Worm (Caenorhabditis elegans) whole organism, young adult: ENCODE measurements around the gene zyg-9.

ENCODE experiments used
- B0019.2 ChIP-seq: fragments of 200-800 bp; sonication (Bioruptor generic); conservative IDR thresholded peaks from 2 replicates; pipeline ENCODE4 v1.3.6; 2022; ENCODE audit warnings: missing genetic modification reagents, missing genetic modification characterization, missing compliant biosample characterization
- C06A6.2 ChIP-seq: fragments of 200-800 bp; sonication (Bioruptor generic); conservative IDR thresholded peaks from 2 replicates; pipeline ENCODE4 v1.3.6; 2022; ENCODE audit warnings: missing genetic modification characterization, missing compliant biosample characterization
- F23B12.7 ChIP-seq: sonication (generic microtip); optimal IDR thresholded peaks from 2 replicates; lab custom pipeline; 2017; ENCODE audit warnings: missing genetic modification characterization, mild to moderate bottlenecking, missing compliant biosample characterization, antibody characterized with exemption, moderate library complexity; ENCODE audit not compliant: insufficient read depth
- F39B2.1 ChIP-seq: fragments of 200-800 bp; sonication (Bioruptor generic); IDR thresholded peaks from 2 replicates; pipeline ENCODE4 v1.3.6; 2022; ENCODE audit warnings: missing genetic modification reagents, missing genetic modification characterization, missing compliant biosample characterization
- F52B5.7 ChIP-seq: sonication (generic microtip); optimal IDR thresholded peaks from 2 replicates; lab custom pipeline; 2016; ENCODE audit warnings: mild to moderate bottlenecking, missing genetic modification characterization, missing compliant biosample characterization
- F55B11.4 ChIP-seq: sonication (generic microtip); optimal IDR thresholded peaks from 2 replicates; lab custom pipeline; 2016; ENCODE audit warnings: missing compliant biosample characterization, missing genetic modification characterization, borderline replicate concordance; ENCODE audit not compliant: insufficient read depth
- F57C9.4 ChIP-seq: sonication (generic microtip); optimal IDR thresholded peaks from 2 replicates; lab custom pipeline; 2017; ENCODE audit warnings: mild to moderate bottlenecking, missing genetic modification characterization, missing compliant biosample characterization
- T07F8.4 ChIP-seq: sonication (generic microtip); optimal IDR thresholded peaks from 2 replicates; lab custom pipeline; 2016; ENCODE audit warnings: mild to moderate bottlenecking, missing genetic modification characterization, moderate library complexity, missing compliant biosample characterization
- Y79H2A.3 ChIP-seq: fragments of 200-800 bp; sonication (Bioruptor generic); conservative IDR thresholded peaks from 2 replicates; pipeline ENCODE4 v1.3.6; 2022; ENCODE audit warnings: missing genetic modification reagents, missing genetic modification characterization, missing compliant biosample characterization
- ama-1 ChIP-seq, 3 experiments: fragments of 150-350 bp in 1 of 3; sonication (generic microtip) in 2 of 3; optimal IDR thresholded peaks; 2 replicates each; lab custom pipeline; 2014 to 2018; ENCODE audit warnings: missing biosample characterization in 2 of 3, missing genetic modification characterization in 2 of 3, missing genetic modification reagents in 2 of 3
- aptf-2 ChIP-seq: fragments of 200-800 bp; sonication (Bioruptor generic); conservative IDR thresholded peaks from 2 replicates; pipeline ENCODE4 v1.3.6; 2022; ENCODE audit warnings: missing genetic modification reagents, missing genetic modification characterization, missing compliant biosample characterization
- athp-1 ChIP-seq: sonication (generic microtip); optimal IDR thresholded peaks from 2 replicates; lab custom pipeline; 2017; ENCODE audit warnings: mild to moderate bottlenecking, missing genetic modification characterization, missing compliant biosample characterization
- ccch-3 ChIP-seq: fragments of 200-800 bp; sonication (Bioruptor generic); optimal IDR thresholded peaks from 2 replicates; lab custom pipeline; 2018; ENCODE audit warnings: mild to moderate bottlenecking, missing genetic modification characterization, missing compliant biosample characterization
- ceh-40 ChIP-seq: fragments of 200-800 bp; sonication (Bioruptor generic); IDR thresholded peaks from 2 replicates; pipeline ENCODE4 v1.3.6; 2022; ENCODE audit warnings: missing genetic modification characterization, missing compliant biosample characterization
- dpl-1 ChIP-seq: fragments of 150-350 bp; optimal IDR thresholded peaks from 2 replicates; lab custom pipeline; 2014; ENCODE audit warnings: missing biosample characterization, missing genetic modification reagents, missing genetic modification characterization
- egl-44 ChIP-seq: fragments of 200-800 bp; sonication (Bioruptor generic); IDR thresholded peaks from 2 replicates; pipeline ENCODE4 v1.3.6; 2022; ENCODE audit warnings: missing genetic modification reagents, missing genetic modification characterization, missing compliant biosample characterization
- ekl-4 ChIP-seq: fragments of 200-800 bp; sonication (Bioruptor generic); IDR thresholded peaks from 2 replicates; pipeline ENCODE4 v1.3.6; 2022; ENCODE audit warnings: missing genetic modification reagents, missing genetic modification characterization, missing compliant biosample characterization
- hlh-26 ChIP-seq: fragments of 200-800 bp; sonication (Bioruptor generic); conservative IDR thresholded peaks from 2 replicates; pipeline ENCODE4 v1.3.6; 2022; ENCODE audit warnings: missing genetic modification reagents, missing genetic modification characterization, missing compliant biosample characterization
- hsf-1 ChIP-seq: fragments of 200-800 bp; sonication (Bioruptor generic); IDR thresholded peaks from 2 replicates; pipeline ENCODE4 v1.3.6; 2022; ENCODE audit warnings: missing genetic modification reagents, missing genetic modification characterization, missing compliant biosample characterization
- lin-35 ChIP-seq, 3 experiments: fragments of 150-350 bp in 2 of 3; sonication (generic microtip) in 1 of 3; optimal IDR thresholded peaks; 2 replicates each; lab custom pipeline; 2014 to 2018; ENCODE audit warnings: missing biosample characterization in 3 of 3, missing genetic modification characterization in 3 of 3, missing genetic modification reagents in 3 of 3
- lir-1 ChIP-seq: fragments of 200-800 bp; sonication (Bioruptor generic); conservative IDR thresholded peaks from 2 replicates; pipeline ENCODE4 v1.3.6; 2022; ENCODE audit warnings: missing genetic modification reagents, missing genetic modification characterization, missing compliant biosample characterization
- lsy-27 ChIP-seq: sonication (generic microtip); optimal IDR thresholded peaks from 2 replicates; lab custom pipeline; 2017; ENCODE audit warnings: missing genetic modification characterization, mild to moderate bottlenecking, missing compliant biosample characterization, antibody characterized with exemption, missing genotype, borderline replicate concordance; ENCODE audit not compliant: insufficient read depth
- mel-28 ChIP-seq: sonication (generic microtip); optimal IDR thresholded peaks from 2 replicates; lab custom pipeline; 2016; ENCODE audit warnings: borderline replicate concordance, mild to moderate bottlenecking, missing genetic modification characterization, missing compliant biosample characterization
- nfya-1 ChIP-seq: sonication (generic microtip); optimal IDR thresholded peaks from 2 replicates; lab custom pipeline; 2017; ENCODE audit warnings: antibody characterized with exemption, missing compliant biosample characterization, missing genetic modification characterization, borderline replicate concordance; ENCODE audit not compliant: insufficient read depth
- nhr-179 ChIP-seq: sonication (generic microtip); optimal IDR thresholded peaks from 2 replicates; lab custom pipeline; 2016; ENCODE audit warnings: mild to moderate bottlenecking, missing genetic modification characterization, missing compliant biosample characterization
- nhr-80 ChIP-seq: sonication (generic microtip); optimal IDR thresholded peaks from 2 replicates; lab custom pipeline; 2016; ENCODE audit warnings: missing genetic modification characterization, missing compliant biosample characterization
- nhr-90 ChIP-seq: sonication (generic microtip); optimal IDR thresholded peaks from 2 replicates; lab custom pipeline; 2016; ENCODE audit warnings: missing genotype, mild to moderate bottlenecking, missing genetic modification characterization, missing compliant biosample characterization
- sdz-38 ChIP-seq: sonication (generic microtip); optimal IDR thresholded peaks from 2 replicates; lab custom pipeline; 2016; ENCODE audit warnings: missing genotype, missing genetic modification characterization, missing compliant biosample characterization
- sea-2 ChIP-seq: fragments of 200-800 bp; sonication (Bioruptor generic); IDR thresholded peaks from 2 replicates; pipeline ENCODE4 v1.3.6; 2022; ENCODE audit warnings: missing genetic modification characterization, missing compliant biosample characterization
- snpc-1.3 ChIP-seq: sonication (generic microtip); optimal IDR thresholded peaks from 2 replicates; lab custom pipeline; 2017; ENCODE audit warnings: missing genetic modification characterization, mild to moderate bottlenecking, missing compliant biosample characterization, antibody characterized with exemption, moderate library complexity, missing genotype, missing genetic modification reagents; ENCODE audit not compliant: insufficient read depth
- somi-1 ChIP-seq: fragments of 200-800 bp; sonication (Bioruptor generic); optimal IDR thresholded peaks from 2 replicates; lab custom pipeline; 2018; ENCODE audit warnings: mild to moderate bottlenecking, missing genetic modification characterization, missing compliant biosample characterization
- ztf-25 ChIP-seq: fragments of 200-800 bp; sonication (Bioruptor generic); IDR thresholded peaks from 2 replicates; pipeline ENCODE4 v1.3.6; 2022; ENCODE audit warnings: missing genetic modification reagents, missing genetic modification characterization, missing compliant biosample characterization
- ztf-26 ChIP-seq: sonication (generic microtip); optimal IDR thresholded peaks from 2 replicates; lab custom pipeline; 2017; ENCODE audit warnings: missing genetic modification characterization, missing compliant biosample characterization
- ztf-6 ChIP-seq: fragments of 200-800 bp; sonication (Bioruptor generic); IDR thresholded peaks from 2 replicates; pipeline ENCODE4 v1.3.6; 2022; ENCODE audit warnings: missing genetic modification reagents, missing genetic modification characterization, missing compliant biosample characterization

zyg-9 gene

DNA sequence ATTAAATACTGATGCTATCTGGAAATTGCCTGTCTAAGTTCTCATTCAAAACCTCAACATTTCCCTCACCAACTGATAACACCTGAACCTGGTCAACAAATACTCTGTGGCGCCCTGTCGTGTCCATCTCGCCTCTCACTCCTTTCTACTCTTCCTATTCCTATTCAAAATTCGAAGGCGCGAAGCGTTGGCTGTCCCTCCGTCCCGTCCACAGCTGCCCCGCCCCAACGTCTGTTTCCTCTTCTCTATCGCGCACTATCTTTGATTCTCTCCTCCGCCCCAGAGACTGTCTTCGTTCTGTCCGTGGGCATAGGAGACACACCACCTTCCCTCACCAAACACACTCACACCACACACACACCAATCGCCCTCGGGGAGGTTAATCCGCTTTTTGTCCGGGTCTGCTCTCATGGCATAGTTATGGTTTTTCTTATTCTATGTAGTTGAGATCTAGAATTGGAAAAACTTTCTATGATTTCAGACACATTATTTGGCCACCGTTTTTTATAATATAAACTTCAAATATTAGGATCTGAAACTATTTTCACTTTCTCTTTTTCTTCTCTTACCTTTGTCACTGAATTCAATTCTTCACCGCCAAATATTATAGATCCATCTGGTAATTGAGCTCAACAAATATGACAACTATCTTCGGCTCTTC is 45.4 kb upstream of the zyg-9 start, which contains the start of gene efl-3:
TSS of gene efl-3 (plus strand) at position 611 of the 661 bp plus-strand sequence.
- TF ChIP-seq mel-28 (tag; lab: Kevin White, UChicago) (no peak), F52B5.7 (tag; lab: Kevin White, UChicago) (no peak), ekl-4 (no peak), snpc-1.3 (no peak), lin-35 (GFP tag; optimal IDR thresholded peaks at IDR 0.05; lab: Kevin White, UChicago) (no peak), nhr-80 (tag; lab: Kevin White, UChicago) (peak; percentile 74)

DNA sequence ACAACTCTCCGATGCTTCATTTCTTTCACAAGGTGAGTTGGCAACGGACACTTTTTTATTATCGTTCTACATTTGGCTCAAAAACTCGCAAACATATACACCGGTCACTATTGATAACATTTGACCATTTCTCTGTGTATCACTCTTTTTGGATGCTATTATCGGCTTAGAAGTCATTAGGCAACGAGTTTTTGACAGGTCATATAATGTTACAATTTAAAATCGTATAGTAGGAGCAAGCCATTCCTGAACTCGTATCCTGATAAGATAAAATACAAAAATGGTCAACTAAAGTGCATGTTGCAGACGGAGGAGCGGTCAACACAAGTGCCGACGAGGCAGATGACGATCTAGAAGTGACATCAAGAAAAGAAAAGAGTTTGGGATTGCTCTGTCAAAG is 44.7 kb upstream of the zyg-9 start:
- TF ChIP-seq sea-2 (GFP tag; lab: Robert Waterston, UW) = no peak
- no peak for TF ChIP-seq C06A6.2 (GFP tag; lab: Robert Waterston, UW)
- no peak for TF ChIP-seq nhr-90 (tag; lab: Kevin White, UChicago)
- TF ChIP-seq nhr-179 (tag; lab: Kevin White, UChicago) = no peak
- peak; percentile 0 for TF ChIP-seq nhr-80 (tag; lab: Kevin White, UChicago)
- TF ChIP-seq ztf-25 (GFP tag; lab: Robert Waterston, UW) = no peak

DNA sequence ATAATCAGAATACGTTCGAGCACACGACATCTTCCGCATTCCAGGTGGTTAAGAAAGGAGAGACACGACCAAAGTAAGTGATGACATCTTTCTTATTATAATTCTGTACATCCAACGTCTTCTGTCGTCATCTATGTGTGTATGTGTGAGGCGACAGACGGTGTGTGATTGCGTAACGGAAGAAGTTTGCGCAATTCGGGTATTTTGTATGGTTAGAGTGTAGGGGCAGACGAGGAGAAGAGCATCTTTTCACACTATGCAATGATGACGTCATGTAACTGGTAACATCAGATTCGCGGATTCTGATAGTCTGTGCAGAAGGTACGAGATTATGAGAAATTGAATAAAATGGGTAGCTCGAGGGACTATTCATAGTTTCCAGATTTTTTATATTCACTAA is 42.6 kb upstream of the zyg-9 start:
- no peak for TF ChIP-seq ztf-6
- TF ChIP-seq Y79H2A.3 (GFP tag; lab: Robert Waterston, UW) = no peak
- TF ChIP-seq F55B11.4 (tag; lab: Kevin White, UChicago) = no peak
- TF ChIP-seq F39B2.1 (GFP tag; lab: Robert Waterston, UW) = no peak
- no peak for TF ChIP-seq hlh-26
- no peak for TF ChIP-seq B0019.2 (GFP tag; lab: Robert Waterston, UW)
- no peak for TF ChIP-seq ztf-26 (tag; lab: Kevin White, UChicago)
- TF ChIP-seq athp-1 (tag; lab: Kevin White, UChicago) = no peak
- no peak for TF ChIP-seq ceh-40 (GFP tag; lab: Robert Waterston, UW)
- TF ChIP-seq egl-44 = no peak
- no peak for TF ChIP-seq F23B12.7 (tag; lab: Kevin White, UChicago)

DNA sequence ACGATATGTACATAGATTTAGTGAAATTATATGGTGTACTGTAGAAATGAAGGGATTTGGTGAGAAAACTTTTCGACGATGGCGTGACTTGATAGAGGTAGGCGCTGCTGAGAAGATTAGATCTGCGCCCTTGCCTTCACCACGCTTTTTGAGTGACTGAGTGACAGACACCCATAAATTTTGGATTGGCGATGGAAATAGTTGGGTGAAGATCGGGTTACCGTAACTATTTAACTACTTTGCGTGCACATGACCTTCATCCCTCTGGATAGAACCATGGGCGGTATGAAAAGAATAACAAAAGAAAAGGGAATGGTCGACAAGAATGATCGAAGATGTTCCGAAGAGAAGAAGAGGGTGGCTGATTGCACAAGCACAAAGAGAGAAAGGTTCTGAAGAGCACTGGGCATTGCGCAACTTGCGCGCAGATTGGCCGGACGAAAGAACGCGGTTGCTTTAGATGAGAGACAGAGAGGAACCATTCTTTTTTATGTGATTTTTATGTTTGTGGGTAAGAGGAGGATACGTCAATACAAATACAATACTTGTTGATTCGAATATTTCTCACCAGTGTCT is 42.1 kb upstream of the zyg-9 start:
- no peak for TF ChIP-seq hsf-1 (GFP tag; lab: Robert Waterston, UW)
- no peak for TF ChIP-seq T07F8.4
- no peak for TF ChIP-seq F52B5.7 (tag; lab: Kevin White, UChicago)
- TF ChIP-seq ama-1 (optimal IDR thresholded peaks at IDR 0.05; lab: Kevin White, UChicago) = no peak
- no peak for TF ChIP-seq ama-1 (GFP tag; optimal IDR thresholded peaks at IDR 0.05; lab: Kevin White, UChicago)
- no peak for TF ChIP-seq Y79H2A.3 (GFP tag; lab: Robert Waterston, UW)
- TF ChIP-seq lsy-27 = no peak
- no peak for TF ChIP-seq somi-1 (GFP tag; lab: Kevin White, UChicago)
- no peak for TF ChIP-seq aptf-2 (GFP tag; lab: Robert Waterston, UW)
- TF ChIP-seq sdz-38 (tag; lab: Kevin White, UChicago) = no peak
- TF ChIP-seq athp-1 (tag; lab: Kevin White, UChicago) = no peak
- no peak for TF ChIP-seq F57C9.4 (tag; lab: Kevin White, UChicago)
- no peak for TF ChIP-seq ccch-3 (GFP tag; lab: Kevin White, UChicago)
- TF ChIP-seq lir-1 = no peak
- TF ChIP-seq nfya-1 = no peak
- TF ChIP-seq dpl-1 = no peak
